Worm (Caenorhabditis elegans) whole organism, L4 larva: ENCODE results near the gene hsp-12.6.
"Not testable (repeated sequence)": the region's sequence is repeated elsewhere in the genome, so short reads cannot be mapped to it uniquely, and the experiment has no call there.

Experiments
- Y105C5A.15 ChIP-seq: fragments of 200-800 bp; sonication (Bioruptor generic); IDR thresholded peaks from 2 replicates; pipeline ENCODE4 v1.3.6; 2022; ENCODE audit warnings: missing genetic modification characterization, missing compliant biosample characterization
- ZK546.5 ChIP-seq, 2 experiments: sonication (generic microtip); optimal IDR thresholded peaks; 2 replicates each; lab custom pipeline; 2017; ENCODE audit warnings: missing biosample characterization in 2 of 2, missing genetic modification characterization in 2 of 2
- daf-12 ChIP-seq: fragments of 150-350 bp; optimal IDR thresholded peaks from 2 replicates; lab custom pipeline; 2014; ENCODE audit warnings: missing biosample characterization, missing genetic modification reagents, missing genetic modification characterization
- nhr-237 ChIP-seq: sonication (generic microtip); optimal IDR thresholded peaks from 2 replicates; lab custom pipeline; 2017; ENCODE audit warnings: missing biosample characterization, missing genetic modification characterization
- snpc-4 ChIP-seq: fragments of 150-350 bp; optimal IDR thresholded peaks from 2 replicates; lab custom pipeline; 2014; ENCODE audit warnings: missing biosample characterization, missing genetic modification characterization
- unc-39 ChIP-seq: sonication (generic microtip); optimal IDR thresholded peaks from 2 replicates; lab custom pipeline; 2017; ENCODE audit warnings: missing biosample characterization, missing genetic modification characterization

DNA sequence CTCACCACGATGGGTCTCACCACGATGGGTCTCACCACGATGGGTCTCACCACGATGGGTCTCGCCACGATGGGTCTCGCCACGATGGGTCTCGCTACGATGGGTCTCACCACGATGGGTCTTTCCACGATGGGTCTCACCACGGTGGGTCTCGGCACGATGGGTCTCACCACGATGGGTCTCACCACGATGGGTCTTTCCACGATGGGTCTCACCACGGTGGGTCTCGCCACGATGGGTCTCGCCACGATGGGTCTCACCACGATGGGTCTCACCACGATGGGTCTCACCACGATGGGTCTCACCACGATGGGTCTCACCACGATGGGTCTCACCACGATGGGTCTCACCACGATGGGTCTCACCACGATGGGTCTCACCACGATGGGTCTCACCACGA is 36.3 kb downstream of the hsp-12.6 start:
- not testable (repeated sequence) for TF ChIP-seq snpc-4 (tag; lab: Kevin White, UChicago); unc-39 (tag; lab: Kevin White, UChicago); nhr-237 (tag; lab: Kevin White, UChicago); daf-12 (tag; lab: Kevin White, UChicago); ZK546.5 (tag; optimal IDR thresholded peaks at IDR 0.05; lab: Kevin White, UChicago); Y105C5A.15
